Worm (Caenorhabditis elegans): ENCODE results near the gene K08E5.1.

K08E5.1 gene

ce11 chrIII:10096525-10096972 is 50.1 kb downstream of the K08E5.1 start (continued):
- TF ChIP-seq ccch-3 (GFP tag; optimal IDR thresholded peaks at IDR 0.05) (no peak), T26A5.8 (tag; optimal IDR thresholded peaks at IDR 0.05) (no peak), akir-1 (GFP tag; optimal IDR thresholded peaks at IDR 0.05) (no peak), dox-1 (GFP tag; IDR thresholded peaks at IDR 0.05) (peak; percentile 78), pha-4 (tag; optimal IDR thresholded peaks at IDR 0.05) (peak; percentile 7), nfya-2 (GFP tag; IDR thresholded peaks at IDR 0.05) (no peak), dpff-1 (tag; optimal IDR thresholded peaks at IDR 0.05) (no peak), lin-40 (tag; optimal IDR thresholded peaks at IDR 0.05) (peak; percentile 90), nhr-90 (tag; optimal IDR thresholded peaks at IDR 0.05) (peak; percentile 5), attf-5 (GFP tag; optimal IDR thresholded peaks at IDR 0.05) (peak; percentile 95), ZK185.1 (tag; optimal IDR thresholded peaks at IDR 0.05; ENCODE audit: poor library complexity, severe bottlenecking) (peak; percentile 33), mel-28 (tag; optimal IDR thresholded peaks at IDR 0.05; ENCODE audit: borderline replicate concordance) (no peak), egl-44 (GFP tag; IDR thresholded peaks at IDR 0.05) (no peak)

ce11 chrIII:10095377-10095776 is 51.2 kb downstream of the K08E5.1 start:
- TF ChIP-seq nfya-2 (GFP tag; IDR thresholded peaks at IDR 0.05) (0 out of 2 replicates have a peak, but pooled peaks have one; percentile 26), egl-18 (GFP tag; IDR thresholded peaks at IDR 0.05) (no peak)

- no peak for TF ChIP-seq cebp-1 (GFP tag; IDR thresholded peaks at IDR 0.05)
- peak; percentile 29 for TF ChIP-seq cebp-1 (tag; optimal IDR thresholded peaks at IDR 0.05)
- 0 out of 2 replicates have a peak, but pooled peaks have one; percentile 24 for TF ChIP-seq lin-26 (GFP tag; IDR thresholded peaks at IDR 0.05)
- TF ChIP-seq efl-1 (GFP tag; optimal IDR thresholded peaks at IDR 0.05) = peak; percentile 35
- TF ChIP-seq madf-3 (GFP tag; IDR thresholded peaks at IDR 0.05) = 0 out of 2 replicates have a peak, but pooled peaks have one; percentile 51
- TF ChIP-seq B0261.1 (tag; optimal IDR thresholded peaks at IDR 0.05) = no peak
- peak; percentile 66; the same call in 1 of the 2 replicates for TF ChIP-seq nfyb-1 (GFP tag; IDR thresholded peaks at IDR 0.05)
- peak; percentile 88 for TF ChIP-seq egrh-3 (GFP tag; IDR thresholded peaks at IDR 0.05)
- TF ChIP-seq let-526 (GFP tag; IDR thresholded peaks at IDR 0.05) = no peak
- TF ChIP-seq T07F8.4 (tag; optimal IDR thresholded peaks at IDR 0.05) = no peak
- TF ChIP-seq hmg-1.2 (GFP tag; IDR thresholded peaks at IDR 0.05) = peak; percentile 31; the same call in 1 of the 2 replicates
- peak; percentile 13; the same call in 1 of the 2 replicates for TF ChIP-seq dox-1 (GFP tag; IDR thresholded peaks at IDR 0.05)
- TF ChIP-seq zfh-2 (GFP tag; conservative IDR thresholded peaks at IDR 0.05) = peak; percentile 96
- TF ChIP-seq madf-6 (GFP tag; IDR thresholded peaks at IDR 0.05) = peak; percentile 52; the same call in 1 of the 2 replicates
- TF ChIP-seq chd-7 (tag; optimal IDR thresholded peaks at IDR 0.05) = peak; percentile 23
- no peak for TF ChIP-seq attf-5 (GFP tag; optimal IDR thresholded peaks at IDR 0.05)
- TF ChIP-seq nhr-120 (GFP tag; IDR thresholded peaks at IDR 0.05) = 0 out of 2 replicates have a peak, but pooled peaks have one; percentile 57
- TF ChIP-seq ekl-4 (GFP tag; IDR thresholded peaks at IDR 0.05) = 0 out of 2 replicates have a peak, but pooled peaks have one; percentile 64
- TF ChIP-seq bed-2 (GFP tag; IDR thresholded peaks at IDR 0.05) = 0 out of 2 replicates have a peak, but pooled peaks have one; percentile 68
These were observed 52.1 kb downstream of the K08E5.1 start for ce11 chrIII:10094538-10094937.

ce11 chrIII:10093093-10093492 is 53.5 kb downstream of the K08E5.1 start:
- TF ChIP-seq efl-1 (GFP tag; optimal IDR thresholded peaks at IDR 0.05) = peak; percentile 66
- TF ChIP-seq T26A5.8 (tag; optimal IDR thresholded peaks at IDR 0.05) = no peak
- TF ChIP-seq B0019.2 (GFP tag; conservative IDR thresholded peaks at IDR 0.05) = no peak
- 0 out of 2 replicates have a peak, but pooled peaks have one; percentile 35 for TF ChIP-seq nfyb-1 (GFP tag; IDR thresholded peaks at IDR 0.05)
- TF ChIP-seq lin-54 (GFP tag; optimal IDR thresholded peaks at IDR 0.05) = peak; percentile 81
- TF ChIP-seq lin-35 (GFP tag; optimal IDR thresholded peaks at IDR 0.05) = peak in 1 of 3 experiments; percentile 54
- 0 out of 2 replicates have a peak, but pooled peaks have one; percentile 18 for TF ChIP-seq F33H1.4 (GFP tag; IDR thresholded peaks at IDR 0.05)
- no peak for TF ChIP-seq hmg-20 (GFP tag; IDR thresholded peaks at IDR 0.05)
- peak; percentile 12; the same call in 1 of the 2 replicates for TF ChIP-seq hmg-1.2 (GFP tag; IDR thresholded peaks at IDR 0.05)
- peak; percentile 57 for TF ChIP-seq dpl-1 (GFP tag; optimal IDR thresholded peaks at IDR 0.05)
- TF ChIP-seq snpc-4 (GFP tag; optimal IDR thresholded peaks at IDR 0.05) = no peak
- TF ChIP-seq snpc-4 (tag; optimal IDR thresholded peaks at IDR 0.05) = peak in 1 of 4 experiments; percentile 6
- TF ChIP-seq madf-6 (GFP tag; IDR thresholded peaks at IDR 0.05) = peak; percentile 37; the same call in 1 of the 2 replicates
- peak; percentile 42 for TF ChIP-seq lsl-1 (GFP tag; optimal IDR thresholded peaks at IDR 0.05)
